Fruit fly (Drosophila melanogaster): Measurements from ENCODE around the gene CG15814.

DNA sequence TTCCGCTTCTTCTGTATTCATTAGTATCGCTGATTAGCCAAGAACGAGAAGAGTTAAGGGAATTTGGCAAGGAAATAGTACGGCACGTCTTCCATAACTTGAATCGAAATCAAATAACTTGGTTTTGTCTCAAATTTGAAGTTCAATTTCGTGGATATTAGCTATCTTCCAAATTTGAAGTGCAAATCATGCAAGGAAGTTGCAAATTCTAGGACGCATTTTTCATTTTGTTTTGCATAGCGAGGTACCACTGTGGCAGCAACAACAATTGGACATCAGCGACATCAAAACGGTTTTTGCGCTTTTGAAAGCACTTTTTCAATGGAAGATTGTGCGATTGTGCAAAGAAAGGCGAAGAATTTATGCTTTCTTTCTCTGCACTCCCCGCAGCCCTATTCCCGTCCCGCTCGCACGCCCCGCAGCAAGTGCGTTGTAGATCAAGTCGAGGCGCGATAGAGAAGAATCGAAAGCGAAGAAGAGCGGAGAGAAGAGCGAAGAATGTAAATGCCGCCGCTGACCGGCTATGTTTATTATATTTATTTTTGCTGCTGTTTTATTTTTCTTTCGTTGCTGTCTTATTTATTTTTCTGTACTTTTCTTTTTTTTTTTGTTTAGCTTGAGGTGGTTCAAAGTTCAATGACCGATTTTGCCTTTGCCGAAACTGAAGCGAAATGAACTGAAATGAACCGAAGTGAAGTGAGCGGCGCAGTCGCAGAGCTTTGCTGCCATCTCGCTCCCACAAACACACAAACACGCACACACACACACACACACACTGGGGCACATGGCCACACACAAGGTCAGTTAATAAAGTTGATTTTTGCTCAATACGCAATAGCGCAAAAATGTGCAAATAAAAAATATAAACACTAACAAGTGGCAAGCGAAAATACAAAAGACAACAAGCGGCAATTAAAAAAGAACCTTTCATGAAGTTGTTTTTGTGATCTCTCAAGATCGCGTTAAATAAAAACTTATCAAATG is 31.3 kb upstream of the CG15814 start:
- TF ChIP-seq CG8478 (optimal IDR thresholded peaks at IDR 0.05): no peak
- no peak for TF ChIP-seq CTCF (optimal IDR thresholded peaks at IDR 0.05)
